Worm (Caenorhabditis elegans): ENCODE data around the gene E02H1.6.

E02H1.6 gene

DNA sequence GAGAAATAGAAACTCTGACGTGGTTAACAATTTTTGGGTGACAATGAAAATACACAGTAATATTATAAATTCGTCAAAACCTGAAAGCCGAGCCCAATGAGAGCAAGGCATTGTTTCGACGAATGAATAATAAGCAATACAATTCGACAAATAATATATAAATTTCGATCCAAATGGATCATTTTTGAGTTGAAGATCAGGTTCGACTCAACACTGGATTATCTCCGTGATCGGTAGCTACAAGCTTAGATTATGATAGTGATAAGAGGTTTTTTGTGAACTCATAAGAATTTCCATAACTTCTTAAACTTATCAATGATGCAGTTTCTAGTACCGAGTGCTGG is 21.4 kb downstream of the E02H1.6 start:
- TF ChIP-seq Y75B8A.6 (GFP tag; IDR thresholded peaks at IDR 0.05): no peak
- peak; percentile 12 for TF ChIP-seq lin-15B (tag; optimal IDR thresholded peaks at IDR 0.05)
- TF ChIP-seq aha-1 (tag): peak; percentile 76
- TF ChIP-seq fos-1 (tag; optimal IDR thresholded peaks at IDR 0.05): peak; percentile 27
- TF ChIP-seq nhr-48 (tag; optimal IDR thresholded peaks at IDR 0.05): no peak
- TF ChIP-seq tra-1 (GFP tag; IDR thresholded peaks at IDR 0.05): no peak
- TF ChIP-seq duxl-1 (tag; optimal IDR thresholded peaks at IDR 0.05; ENCODE audit: poor library complexity): peak; percentile 10
- TF ChIP-seq dmd-6 (GFP tag; IDR thresholded peaks at IDR 0.05): peak; percentile 19; the same call in 1 of the 2 replicates
- TF ChIP-seq ceh-44 (GFP tag; IDR thresholded peaks at IDR 0.05): 0 out of 2 replicates have a peak, but pooled peaks have one; percentile 7

DNA sequence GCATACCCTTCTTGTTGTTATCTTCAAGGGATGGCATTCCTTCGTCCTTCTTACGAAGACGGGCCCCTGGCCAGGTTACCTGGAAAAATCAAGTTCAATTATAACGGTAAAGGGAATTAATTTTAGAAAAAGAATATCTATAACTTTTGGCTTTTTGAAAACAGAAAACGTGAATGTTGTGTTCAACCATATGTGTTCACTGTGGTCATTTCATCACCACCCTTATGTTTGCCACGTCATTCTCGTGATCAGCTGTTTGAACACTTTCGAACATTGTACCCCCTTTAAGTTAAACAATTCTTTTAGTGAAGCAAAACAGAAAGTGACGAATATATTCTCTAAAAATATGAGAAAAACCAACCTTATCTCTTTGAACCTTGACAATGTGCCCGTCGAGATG is 22.3 kb downstream of the E02H1.6 start:
- TF ChIP-seq nhr-25 (tag; optimal IDR thresholded peaks at IDR 0.05; ENCODE audit: borderline replicate concordance, insufficient read depth) (no peak), nhr-28 (tag; optimal IDR thresholded peaks at IDR 0.05) (no peak), lim-7 (GFP tag; IDR thresholded peaks at IDR 0.05) (peak; percentile 31; the same call in 1 of the 2 replicates), fkh-10 (GFP tag; optimal IDR thresholded peaks at IDR 0.05) (no peak), tag-97 (GFP tag; IDR thresholded peaks at IDR 0.05) (no peak), nhr-42 (GFP tag; IDR thresholded peaks at IDR 0.05) (no peak), lin-38 (GFP tag; IDR thresholded peaks at IDR 0.05) (no peak), Y75B8A.6 (GFP tag; IDR thresholded peaks at IDR 0.05) (0 out of 2 replicates have a peak, but pooled peaks have one; percentile 32)

DNA sequence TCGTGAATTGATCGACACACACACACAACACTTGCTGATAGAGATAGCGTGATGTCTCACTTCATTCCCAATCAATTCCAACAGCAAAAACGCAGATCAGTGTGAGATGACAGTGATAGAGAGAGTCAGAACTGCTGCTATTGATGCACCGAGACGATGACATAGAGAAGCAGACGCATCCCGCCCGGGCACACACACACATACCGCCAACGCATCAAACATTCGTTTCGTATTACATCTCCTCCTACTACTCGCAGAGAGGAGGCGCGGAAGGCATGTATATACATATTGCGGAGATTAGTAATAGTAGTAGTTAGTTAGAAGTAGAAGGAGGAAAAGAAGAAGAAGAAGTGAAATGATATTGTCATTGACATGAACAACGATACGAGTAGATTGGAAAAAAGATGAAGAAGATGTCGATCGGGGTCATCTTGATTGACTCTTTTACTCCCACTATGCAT is 22.9 kb downstream of the E02H1.6 start:
- no peak for TF ChIP-seq fos-1 (tag; optimal IDR thresholded peaks at IDR 0.05)
- peak; percentile 92 for TF ChIP-seq hlh-11 (tag; optimal IDR thresholded peaks at IDR 0.05)
- TF ChIP-seq dmd-6 (GFP tag; IDR thresholded peaks at IDR 0.05): peak; percentile 76
- TF ChIP-seq hmg-1.1 (GFP tag; IDR thresholded peaks at IDR 0.05): peak; percentile 46
- no peak for TF ChIP-seq lin-13 (GFP tag; optimal IDR thresholded peaks at IDR 0.05)
- no peak for TF ChIP-seq F10B5.3 (tag; optimal IDR thresholded peaks at IDR 0.05)
- TF ChIP-seq pha-4 (GFP tag; IDR thresholded peaks at IDR 0.05): peak; percentile 66
- TF ChIP-seq pha-4 (tag; optimal IDR thresholded peaks at IDR 0.05): peak; percentile 18
- TF ChIP-seq lin-38 (GFP tag; IDR thresholded peaks at IDR 0.05): peak; percentile 36
- no peak for TF ChIP-seq ztf-11 (tag; optimal IDR thresholded peaks at IDR 0.05)
- peak; percentile 41 for TF ChIP-seq pqm-1 (tag; optimal IDR thresholded peaks at IDR 0.05)
- no peak for TF ChIP-seq dmd-8 (GFP tag; IDR thresholded peaks at IDR 0.05)
- no peak for TF ChIP-seq arid-1 (GFP tag; conservative IDR thresholded peaks at IDR 0.05)
- no peak for TF ChIP-seq nhr-48 (tag; optimal IDR thresholded peaks at IDR 0.05)
- no peak for TF ChIP-seq lir-3 (tag; optimal IDR thresholded peaks at IDR 0.05)
- TF ChIP-seq ceh-44 (GFP tag; IDR thresholded peaks at IDR 0.05): no peak
- no peak for TF ChIP-seq aly-2 (tag; optimal IDR thresholded peaks at IDR 0.05)
- TF ChIP-seq daf-16 (GFP tag; optimal IDR thresholded peaks at IDR 0.05): no peak
- TF ChIP-seq daf-16 (tag; optimal IDR thresholded peaks at IDR 0.05): peak; percentile 68
- TF ChIP-seq mdt-29 (GFP tag; IDR thresholded peaks at IDR 0.05): no peak
- no peak for TF ChIP-seq F26F4.8 (GFP tag; conservative IDR thresholded peaks at IDR 0.05)
- TF ChIP-seq fkh-10 (GFP tag; optimal IDR thresholded peaks at IDR 0.05): no peak
- TF ChIP-seq tag-97 (GFP tag; IDR thresholded peaks at IDR 0.05): no peak
- peak; percentile 79 for TF ChIP-seq hlh-30 (tag; optimal IDR thresholded peaks at IDR 0.05; ENCODE audit: insufficient read depth)
- TF ChIP-seq Y48G9A.11 (GFP tag; IDR thresholded peaks at IDR 0.05): no peak
- peak; percentile 22 for TF ChIP-seq ceh-28 (tag; optimal IDR thresholded peaks at IDR 0.05)
- TF ChIP-seq hif-1 (tag; optimal IDR thresholded peaks at IDR 0.05): no peak
- no peak for TF ChIP-seq lin-15B (tag; optimal IDR thresholded peaks at IDR 0.05)
- TF ChIP-seq ceh-20 (GFP tag; IDR thresholded peaks at IDR 0.05): no peak
- TF ChIP-seq rbr-2 (tag; optimal IDR thresholded peaks at IDR 0.05): no peak
- no peak for TF ChIP-seq jun-1 (tag; optimal IDR thresholded peaks at IDR 0.05)
- TF ChIP-seq set-16 (GFP tag; IDR thresholded peaks at IDR 0.05): peak; percentile 34; the same call in 1 of the 2 replicates
- TF ChIP-seq ZK546.5 (tag; optimal IDR thresholded peaks at IDR 0.05): no peak
- TF ChIP-seq F49E8.2 (tag; optimal IDR thresholded peaks at IDR 0.05; ENCODE audit: borderline replicate concordance): no peak
- no peak for TF ChIP-seq ZK337.2 (GFP tag; IDR thresholded peaks at IDR 0.05)
- no peak for TF ChIP-seq snpc-4 (tag; optimal IDR thresholded peaks at IDR 0.05)
- no peak for TF ChIP-seq nhr-76 (tag; optimal IDR thresholded peaks at IDR 0.05)
- no peak for TF ChIP-seq Y105C5A.15 (GFP tag; IDR thresholded peaks at IDR 0.05)
- TF ChIP-seq madf-9 (GFP tag; conservative IDR thresholded peaks at IDR 0.05): peak; percentile 44; the same call in 1 of the 2 replicates
